Fruit fly (Drosophila melanogaster) whole organism, adult: Measurements from ENCODE around the gene CG16854.

ENCODE experiments used
- CG11617 ChIP-seq: fragments of 200-800 bp; sonication (Bioruptor generic); optimal IDR thresholded peaks from 2 replicates; lab custom pipeline; 2017; ENCODE audit warnings: mild to moderate bottlenecking, missing biosample characterization, missing genetic modification reagents, missing genetic modification characterization
- CG12768 ChIP-seq: fragments of 200-800 bp; sonication (Bioruptor generic); optimal IDR thresholded peaks from 2 replicates; lab custom pipeline; 2017; ENCODE audit warnings: missing biosample characterization, missing genetic modification characterization, mild to moderate bottlenecking, moderate library complexity, missing genetic modification reagents
- CG14711 ChIP-seq: fragments of 200-800 bp; sonication (Bioruptor generic); optimal IDR thresholded peaks from 2 replicates; lab custom pipeline; 2018; ENCODE audit warnings: missing biosample characterization, mild to moderate bottlenecking, missing genetic modification characterization, moderate library complexity
- CG1620 ChIP-seq: fragments of 200-800 bp; sonication (Bioruptor generic); optimal IDR thresholded peaks from 2 replicates; lab custom pipeline; 2016; ENCODE audit warnings: missing biosample characterization, missing genetic modification characterization
- CG33017 ChIP-seq: fragments of 200-800 bp; sonication (Bioruptor generic); optimal IDR thresholded peaks from 2 replicates; lab custom pipeline; 2018; ENCODE audit warnings: missing biosample characterization, mild to moderate bottlenecking, missing genetic modification characterization, moderate library complexity
- CG5204 ChIP-seq: fragments of 200-800 bp; sonication (Bioruptor generic); optimal IDR thresholded peaks from 2 replicates; lab custom pipeline; 2016; ENCODE audit warnings: missing biosample characterization, missing genetic modification characterization
- CG7045 ChIP-seq: fragments of 200-800 bp; sonication (Bioruptor generic); optimal IDR thresholded peaks from 2 replicates; lab custom pipeline; 2017; ENCODE audit warnings: missing biosample characterization, mild to moderate bottlenecking, missing genetic modification characterization
- CG7101 ChIP-seq: fragments of 200-800 bp; sonication (Bioruptor generic); optimal IDR thresholded peaks from 2 replicates; lab custom pipeline; 2018; ENCODE audit warnings: missing biosample characterization, mild to moderate bottlenecking, missing genetic modification characterization, moderate library complexity
- Clk ChIP-seq: fragments of 200-800 bp; sonication (Bioruptor generic); optimal IDR thresholded peaks from 2 replicates; lab custom pipeline; 2017; ENCODE audit warnings: missing biosample characterization, missing genetic modification characterization
- Crg-1 ChIP-seq: fragments of 200-800 bp; sonication (Bioruptor generic); optimal IDR thresholded peaks from 2 replicates; lab custom pipeline; 2016; ENCODE audit warnings: missing biosample characterization, missing genetic modification characterization
- Hr96 ChIP-seq: fragments of 200-800 bp; sonication (Bioruptor generic); optimal IDR thresholded peaks from 2 replicates; lab custom pipeline; 2016; ENCODE audit warnings: missing biosample characterization, missing genetic modification characterization
- Mnt ChIP-seq: fragments of 200-800 bp; sonication (Bioruptor generic); optimal IDR thresholded peaks from 2 replicates; lab custom pipeline; 2016; ENCODE audit warnings: missing biosample characterization, mild to moderate bottlenecking, missing genetic modification characterization
- bab1 ChIP-seq: fragments of 200-800 bp; sonication (Bioruptor generic); optimal IDR thresholded peaks from 3 replicates; lab custom pipeline; 2019; ENCODE audit warnings: missing biosample characterization, mild to moderate bottlenecking, missing genetic modification characterization, moderate library complexity
- cic ChIP-seq: fragments of 200-800 bp; sonication (Bioruptor generic); optimal IDR thresholded peaks from 2 replicates; lab custom pipeline; 2017; ENCODE audit warnings: missing biosample characterization, mild to moderate bottlenecking, missing genetic modification characterization, moderate library complexity
- cnc ChIP-seq, 2 experiments: fragments of >200 bp; optimal IDR thresholded peaks; 2 replicates each; lab custom pipeline; 2017
- kay ChIP-seq: fragments of 200-800 bp; sonication (Bioruptor generic); peaks from one replicate; lab custom pipeline; 2016; ENCODE audit warnings: missing biosample characterization, missing genetic modification characterization, borderline replicate concordance
- ovo ChIP-seq: fragments of 200-800 bp; sonication (Bioruptor generic); optimal IDR thresholded peaks from 2 replicates; lab custom pipeline; 2016; ENCODE audit warnings: missing biosample characterization, missing genetic modification characterization
- pad ChIP-seq: fragments of 200-800 bp; sonication (Bioruptor generic); optimal IDR thresholded peaks from 3 replicates; lab custom pipeline; 2017; ENCODE audit warnings: missing biosample characterization, missing genetic modification characterization, mild to moderate bottlenecking, moderate library complexity, missing genetic modification reagents
- tj ChIP-seq: fragments of 200-800 bp; sonication (Bioruptor generic); optimal IDR thresholded peaks from 3 replicates; lab custom pipeline; 2017; ENCODE audit warnings: missing biosample characterization, mild to moderate bottlenecking, missing genetic modification characterization, moderate library complexity
- toe ChIP-seq: fragments of 200-800 bp; sonication (Bioruptor generic); optimal IDR thresholded peaks from 2 replicates; lab custom pipeline; 2016; ENCODE audit warnings: missing biosample characterization, missing genetic modification characterization

CG16854 gene

DNA sequence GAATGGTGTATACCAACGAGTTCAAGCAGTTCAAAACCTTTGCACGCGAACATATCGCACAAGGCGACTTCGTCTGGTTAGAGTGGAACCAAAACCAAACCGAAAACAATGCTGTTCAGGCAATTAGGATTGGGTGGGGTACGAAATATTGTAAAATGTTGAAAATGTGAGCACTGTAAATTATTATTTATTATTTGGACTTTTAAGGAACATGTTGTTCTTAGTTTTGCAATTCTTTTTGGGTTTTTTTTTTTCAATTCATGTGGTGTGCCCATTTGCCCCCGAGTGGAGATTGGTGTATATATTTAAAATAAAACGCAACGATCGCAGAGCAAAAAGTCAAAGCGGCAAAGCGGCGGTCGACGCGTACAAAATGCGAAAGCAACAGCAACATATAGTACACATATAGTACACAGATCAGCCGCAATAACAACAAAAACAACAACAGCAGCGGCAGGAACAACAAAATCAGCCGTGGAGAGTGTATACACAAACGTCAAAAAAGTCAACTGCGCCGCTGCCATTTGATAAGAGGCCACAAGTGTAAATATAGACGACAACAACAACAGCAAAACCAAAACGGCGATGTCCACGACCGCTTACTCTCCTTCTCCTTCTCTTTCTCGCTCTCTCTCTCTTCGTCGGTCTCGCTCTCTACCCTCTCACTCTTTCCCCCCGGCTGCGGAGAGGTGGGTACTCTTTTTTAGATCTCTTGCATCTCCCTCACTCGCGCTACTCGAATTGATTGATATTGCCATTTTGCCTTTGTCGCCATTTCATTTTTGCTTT is 41.6 kb upstream of the CG16854 start:
- TF ChIP-seq cic (peak; percentile 91), CG7045 (GFP tag; lab: Kevin White, UChicago) (peak; percentile 46), CG14711 (tag; lab: Kevin White, UChicago) (peak; percentile 22), Clk (GFP tag; lab: Kevin White, UChicago) (no peak), bab1 (no peak), Mnt (peak; percentile 16), cnc (optimal IDR thresholded peaks at IDR 0.05; lab: Kevin White, UChicago) (no peak), kay (GFP tag; lab: Kevin White, UChicago) (peak; percentile 89), Crg-1 (GFP tag; lab: Kevin White, UChicago) (peak; percentile 65), CG5204 (peak; percentile 56), CG1620 (GFP tag; lab: Kevin White, UChicago) (no peak), tj (no peak), CG7101 (tag; lab: Kevin White, UChicago) (peak; percentile 47), CG12768 (GFP tag; lab: Kevin White, UChicago) (peak; percentile 58), Hr96 (GFP tag; lab: Kevin White, UChicago) (peak; percentile 29), ovo (GFP tag; lab: Kevin White, UChicago) (peak; percentile 50), pad (GFP tag; lab: Kevin White, UChicago) (peak; percentile 34), toe (GFP tag; lab: Kevin White, UChicago) (peak; percentile 27), CG11617 (GFP tag; lab: Kevin White, UChicago) (peak; percentile 63), CG33017 (tag; lab: Kevin White, UChicago) (peak; percentile 70)

dm6 chr2L:11045467-11045914 is 41.0 kb upstream of the CG16854 start:
- TF ChIP-seq bab1 (no peak), kay (GFP tag; lab: Kevin White, UChicago) (peak; percentile 66)

dm6 chr2L:11046051-11046450 is 40.5 kb upstream of the CG16854 start:
- TF ChIP-seq toe (GFP tag; lab: Kevin White, UChicago) (no peak), Hr96 (GFP tag; lab: Kevin White, UChicago) (no peak), cnc (optimal IDR thresholded peaks at IDR 0.05; lab: Kevin White, UChicago) (no peak)

- TF ChIP-seq Clk (GFP tag; lab: Kevin White, UChicago): no peak
- no peak for TF ChIP-seq CG33017 (tag; lab: Kevin White, UChicago)
- TF ChIP-seq CG7045 (GFP tag; lab: Kevin White, UChicago): no peak
- no peak for TF ChIP-seq cnc (optimal IDR thresholded peaks at IDR 0.05; lab: Kevin White, UChicago)
- TF ChIP-seq CG7101 (tag; lab: Kevin White, UChicago): no peak
- no peak for TF ChIP-seq bab1
- no peak for TF ChIP-seq kay (GFP tag; lab: Kevin White, UChicago)
- no peak for TF ChIP-seq CG1620 (GFP tag; lab: Kevin White, UChicago)
- no peak for TF ChIP-seq CG12768 (GFP tag; lab: Kevin White, UChicago)
These were observed 38.2 kb upstream of the CG16854 start for dm6 chr2L:11048307-11048706.

DNA sequence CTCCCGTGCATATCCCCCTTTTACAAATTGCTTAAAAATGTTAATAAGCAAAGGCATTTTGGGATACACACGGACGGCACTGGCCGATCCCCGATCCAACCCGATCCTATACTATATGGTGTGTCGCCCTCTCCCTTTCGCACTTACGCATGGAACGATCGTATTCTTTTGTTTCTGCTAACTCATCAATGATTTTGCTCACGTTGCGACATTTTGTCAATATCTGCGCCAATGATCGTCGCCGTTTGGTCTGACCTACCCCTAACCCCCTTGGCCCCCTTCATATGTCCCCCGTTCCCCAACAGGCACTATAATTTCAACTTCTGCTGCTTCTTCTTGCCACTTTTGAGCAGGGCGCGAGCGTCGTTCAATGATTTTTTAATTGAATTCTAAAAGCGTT is 36.8 kb upstream of the CG16854 start:
- peak; percentile 89 for TF ChIP-seq tj
- TF ChIP-seq CG5204: no peak

DNA sequence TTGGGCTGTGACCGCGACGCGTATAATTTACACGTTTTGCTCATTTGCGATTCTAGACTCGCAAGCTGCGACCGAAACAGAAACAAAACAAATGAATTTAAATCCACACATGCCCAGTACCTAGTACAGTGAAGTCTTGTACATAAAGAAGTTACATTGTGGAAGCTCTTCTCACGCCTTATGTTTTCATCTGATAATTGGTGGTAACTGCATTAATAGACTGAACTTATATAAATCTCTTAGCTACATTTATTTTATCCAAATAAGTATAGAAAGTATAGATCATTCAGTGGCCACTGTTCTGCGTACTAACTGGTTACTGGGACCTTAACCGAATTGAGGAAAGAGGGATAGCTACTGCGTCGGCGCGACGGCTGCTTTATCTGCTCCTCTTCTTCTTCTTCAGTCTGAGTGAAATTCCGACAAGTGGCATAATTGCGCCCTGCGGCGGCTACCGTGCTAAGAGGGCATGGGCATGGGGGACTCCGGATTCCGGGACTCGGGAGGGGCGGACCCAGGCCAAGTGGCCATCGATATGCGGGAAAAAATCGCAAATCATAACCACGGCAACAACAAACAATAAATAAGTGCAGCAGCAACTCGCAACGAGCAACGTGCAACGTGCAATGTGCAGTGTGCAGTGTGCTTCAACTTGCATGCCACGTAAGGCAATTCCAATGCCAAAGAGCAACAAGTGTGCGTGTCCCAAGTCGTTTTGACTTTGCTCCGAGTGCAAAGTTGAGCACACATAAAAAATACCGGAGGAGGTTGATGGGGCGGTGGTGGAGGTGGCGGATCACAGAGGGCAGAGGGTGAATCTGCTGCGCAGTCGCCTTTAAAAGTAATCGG is 34.7 kb upstream of the CG16854 start:
- TF ChIP-seq ovo (GFP tag; lab: Kevin White, UChicago) (no peak), cic (no peak), CG33017 (tag; lab: Kevin White, UChicago) (no peak), kay (GFP tag; lab: Kevin White, UChicago) (no peak), cnc (optimal IDR thresholded peaks at IDR 0.05; lab: Kevin White, UChicago) (no peak), CG7101 (tag; lab: Kevin White, UChicago) (no peak), CG5204 (no peak), CG7045 (GFP tag; lab: Kevin White, UChicago) (no peak), CG11617 (GFP tag; lab: Kevin White, UChicago) (no peak), Mnt (no peak)

- TF ChIP-seq CG12768 (GFP tag; lab: Kevin White, UChicago) (no peak), Clk (GFP tag; lab: Kevin White, UChicago) (no peak), toe (GFP tag; lab: Kevin White, UChicago) (no peak), bab1 (no peak), pad (GFP tag; lab: Kevin White, UChicago) (no peak), CG33017 (tag; lab: Kevin White, UChicago) (no peak), CG11617 (GFP tag; lab: Kevin White, UChicago) (no peak), ovo (GFP tag; lab: Kevin White, UChicago) (no peak), Crg-1 (GFP tag; lab: Kevin White, UChicago) (no peak), Hr96 (GFP tag; lab: Kevin White, UChicago) (no peak), cnc (optimal IDR thresholded peaks at IDR 0.05; lab: Kevin White, UChicago) (no peak), Mnt (no peak), CG14711 (tag; lab: Kevin White, UChicago) (no peak), cic (no peak), CG1620 (GFP tag; lab: Kevin White, UChicago) (no peak), kay (GFP tag; lab: Kevin White, UChicago) (no peak)
These were observed 34.1 kb upstream of the CG16854 start for dm6 chr2L:11052493-11052788.
